Worm (Caenorhabditis elegans): ENCODE results near the gene fbxa-214.

The fbxa-214 gene

ce11 chrV:6051159-6051558 is 18.7 kb downstream of the fbxa-214 start, which contains the start of gene jamp-1:
Gene jamp-1 (minus strand): TSS chrV:6051259.
- TF ChIP-seq nhr-237 (tag; optimal IDR thresholded peaks at IDR 0.05) (no peak), skn-1 (tag; optimal IDR thresholded peaks at IDR 0.05) (no peak), jun-1 (tag; optimal IDR thresholded peaks at IDR 0.05) (no peak), nhr-76 (tag; optimal IDR thresholded peaks at IDR 0.05) (no peak)

ce11 chrV:6047818-6048217 is 22.1 kb downstream of the fbxa-214 start, which contains the start of gene pgap-3:
Gene pgap-3 (minus strand): TSS chrV:6047918.
- TF ChIP-seq ama-1 (optimal IDR thresholded peaks at IDR 0.05) (no peak), nhr-12 (tag; optimal IDR thresholded peaks at IDR 0.05) (no peak), zag-1 (tag; optimal IDR thresholded peaks at IDR 0.05) (no peak), ztf-11 (tag; optimal IDR thresholded peaks at IDR 0.05) (no peak), ceh-28 (tag; optimal IDR thresholded peaks at IDR 0.05) (no peak), nhr-23 (tag; optimal IDR thresholded peaks at IDR 0.05) (no peak), nhr-76 (tag; optimal IDR thresholded peaks at IDR 0.05) (no peak), elt-3 (tag; optimal IDR thresholded peaks at IDR 0.05) (no peak), tbx-2 (tag; optimal IDR thresholded peaks at IDR 0.05) (no peak), egl-5 (tag; optimal IDR thresholded peaks at IDR 0.05) (no peak)

- TF ChIP-seq pha-4 (tag; optimal IDR thresholded peaks at IDR 0.05) = peak; percentile 26
- no peak for TF ChIP-seq ceh-16 (tag; optimal IDR thresholded peaks at IDR 0.05)
These were observed 24.8 kb downstream of the fbxa-214 start, which contains the start of gene R01B10.3 for ce11 chrV:6044853-6045594. Gene R01B10.3 (minus strand): TSS chrV:6045129.

- TF ChIP-seq nhr-77 (tag; optimal IDR thresholded peaks at IDR 0.05) = no peak
- peak; percentile 38 for TF ChIP-seq elt-2 (tag; optimal IDR thresholded peaks at IDR 0.05)
- no peak for TF ChIP-seq nhr-67 (tag; optimal IDR thresholded peaks at IDR 0.05)
- no peak for TF ChIP-seq unc-62 (GFP tag; optimal IDR thresholded peaks at IDR 0.05)
- TF ChIP-seq ztf-11 (tag; optimal IDR thresholded peaks at IDR 0.05) = no peak
- no peak for TF ChIP-seq aly-2 (tag; optimal IDR thresholded peaks at IDR 0.05)
- TF ChIP-seq egl-27 (tag; optimal IDR thresholded peaks at IDR 0.05) = no peak
These were observed 25.4 kb downstream of the fbxa-214 start for ce11 chrV:6044448-6044847.

- TF ChIP-seq nhr-11 (tag; optimal IDR thresholded peaks at IDR 0.05) = no peak
- no peak for TF ChIP-seq nhr-28 (tag; optimal IDR thresholded peaks at IDR 0.05)
- no peak for TF ChIP-seq unc-62 (GFP tag; optimal IDR thresholded peaks at IDR 0.05)
- no peak for TF ChIP-seq eor-1 (tag; optimal IDR thresholded peaks at IDR 0.05)
- TF ChIP-seq nhr-67 (tag; optimal IDR thresholded peaks at IDR 0.05) = no peak
- no peak for TF ChIP-seq fos-1 (tag; optimal IDR thresholded peaks at IDR 0.05)
- no peak for TF ChIP-seq sea-2 (GFP tag; optimal IDR thresholded peaks at IDR 0.05)
- no peak for TF ChIP-seq nhr-237 (tag; optimal IDR thresholded peaks at IDR 0.05)
- TF ChIP-seq tbx-2 (tag; optimal IDR thresholded peaks at IDR 0.05) = no peak
- no peak for TF ChIP-seq ztf-4 (tag; optimal IDR thresholded peaks at IDR 0.05)
- TF ChIP-seq ceh-9 (tag; optimal IDR thresholded peaks at IDR 0.05) = no peak
- TF ChIP-seq lsy-12 (tag; optimal IDR thresholded peaks at IDR 0.05) = no peak
- TF ChIP-seq mml-1 (tag; optimal IDR thresholded peaks at IDR 0.05) = no peak
- peak; percentile 93 for TF ChIP-seq pha-4 (tag; optimal IDR thresholded peaks at IDR 0.05)
- no peak for TF ChIP-seq skn-1 (tag; optimal IDR thresholded peaks at IDR 0.05)
- TF ChIP-seq ceh-28 (tag; optimal IDR thresholded peaks at IDR 0.05) = peak; percentile 88
- no peak for TF ChIP-seq jun-1 (tag; optimal IDR thresholded peaks at IDR 0.05)
- TF ChIP-seq nhr-76 (tag; optimal IDR thresholded peaks at IDR 0.05) = no peak
- peak; percentile 3 for TF ChIP-seq snpc-4 (tag; optimal IDR thresholded peaks at IDR 0.05)
- no peak for TF ChIP-seq R02D3.7 (tag; optimal IDR thresholded peaks at IDR 0.05)
- TF ChIP-seq ama-1 (optimal IDR thresholded peaks at IDR 0.05) = peak; percentile 81
- TF ChIP-seq elt-1 (tag; optimal IDR thresholded peaks at IDR 0.05) = no peak
- no peak for TF ChIP-seq lin-39 (tag; optimal IDR thresholded peaks at IDR 0.05)
- no peak for TF ChIP-seq mdl-1 (tag; optimal IDR thresholded peaks at IDR 0.05)
- TF ChIP-seq elt-3 (tag; optimal IDR thresholded peaks at IDR 0.05) = no peak
- no peak for TF ChIP-seq aly-2 (tag; optimal IDR thresholded peaks at IDR 0.05)
- no peak for TF ChIP-seq nhr-23 (tag; optimal IDR thresholded peaks at IDR 0.05)
- peak; percentile 51 for TF ChIP-seq hmg-11 (tag; optimal IDR thresholded peaks at IDR 0.05)
- TF ChIP-seq nfya-1 (tag; optimal IDR thresholded peaks at IDR 0.05; ENCODE audit: insufficient read depth) = peak; percentile 58
- TF ChIP-seq zag-1 (tag; optimal IDR thresholded peaks at IDR 0.05) = no peak
- peak; percentile 7 for TF ChIP-seq nhr-25 (tag; optimal IDR thresholded peaks at IDR 0.05)
- peak; percentile 70 for TF ChIP-seq elt-2 (tag; optimal IDR thresholded peaks at IDR 0.05)
These were observed 26.3 kb downstream of the fbxa-214 start, which contains the start of gene cpi-2 for ce11 chrV:6043275-6044271. Gene cpi-2 (plus strand): TSS chrV:6044062.
